Fruit fly (Drosophila melanogaster) whole organism: Measurements from ENCODE around the gene NitFhit.

Source experiments
- CG8478 ChIP-seq: fragments of >200 bp; optimal IDR thresholded peaks from 2 replicates; lab custom pipeline; 2018; ENCODE audit warnings: inconsistent platforms
- Dll ChIP-seq: fragments of >200 bp; optimal IDR thresholded peaks from 2 replicates; lab custom pipeline; 2017
- EcR ChIP-seq, 2 experiments: fragments of >200 bp; optimal IDR thresholded peaks; 2 replicates each; lab custom pipeline; 2017; ENCODE audit warnings: missing biosample characterization in 2 of 2, missing genetic modification characterization in 2 of 2, missing genetic modification reagents in 2 of 2
- pan ChIP-seq: fragments of >200 bp; optimal IDR thresholded peaks from 2 replicates; lab custom pipeline; 2017
- psq ChIP-seq: fragments of >200 bp; optimal IDR thresholded peaks from 2 replicates; lab custom pipeline; 2017
- usp ChIP-seq: fragments of >200 bp; optimal IDR thresholded peaks from 2 replicates; lab custom pipeline; 2017; ENCODE audit warnings: missing biosample characterization, missing genetic modification characterization, mixed read lengths

The NitFhit gene

dm6 chr3L:203536-204135, at the start of gene NitFhit:
NitFhit (plus strand) TSS chr3L:203730.
- TF ChIP-seq EcR (GFP tag; optimal IDR thresholded peaks at IDR 0.05; lab: Kevin White, UChicago) (no peak), pan (no peak), psq (lab: Kevin White, UChicago) (no peak), Dll (lab: Kevin White, UChicago) (no peak), usp (no peak), CG8478 (no peak)

dm6 chr3L:156591-157303, 46.8 kb upstream of the NitFhit start:
- TF ChIP-seq psq (lab: Kevin White, UChicago) (no peak), CG8478 (no peak), usp (no peak), EcR (GFP tag; optimal IDR thresholded peaks at IDR 0.05; lab: Kevin White, UChicago) (no peak), pan (no peak), Dll (lab: Kevin White, UChicago) (no peak)

- TF ChIP-seq Dll (lab: Kevin White, UChicago), result no peak
- TF ChIP-seq EcR (GFP tag; optimal IDR thresholded peaks at IDR 0.05; lab: Kevin White, UChicago), result no peak
- no peak for TF ChIP-seq CG8478
- TF ChIP-seq pan, result no peak
- no peak for TF ChIP-seq psq (lab: Kevin White, UChicago)
- TF ChIP-seq usp, result no peak
Measured at dm6 chr3L:157674-158179, 45.8 kb upstream of the NitFhit start.

- no peak for TF ChIP-seq EcR (GFP tag; optimal IDR thresholded peaks at IDR 0.05; lab: Kevin White, UChicago)
- TF ChIP-seq CG8478, result no peak
- no peak for TF ChIP-seq Dll (lab: Kevin White, UChicago)
- TF ChIP-seq pan, result no peak
- no peak for TF ChIP-seq usp
- no peak for TF ChIP-seq psq (lab: Kevin White, UChicago)
Measured at dm6 chr3L:159406-160084, 44.0 kb upstream of the NitFhit start.

dm6 chr3L:160446-161094, 43.0 kb upstream of the NitFhit start:
- TF ChIP-seq pan, result no peak
- TF ChIP-seq CG8478, result no peak
- TF ChIP-seq psq (lab: Kevin White, UChicago), result no peak
- TF ChIP-seq EcR (GFP tag; optimal IDR thresholded peaks at IDR 0.05; lab: Kevin White, UChicago), result no peak
- no peak for TF ChIP-seq Dll (lab: Kevin White, UChicago)
- TF ChIP-seq usp, result no peak

dm6 chr3L:161833-162587, 41.5 kb upstream of the NitFhit start:
- TF ChIP-seq pan (no peak), CG8478 (no peak), EcR (GFP tag; optimal IDR thresholded peaks at IDR 0.05; lab: Kevin White, UChicago) (no peak), Dll (lab: Kevin White, UChicago) (no peak), psq (lab: Kevin White, UChicago) (no peak), usp (no peak)

dm6 chr3L:165981-166788, 37.3 kb upstream of the NitFhit start:
- TF ChIP-seq psq (lab: Kevin White, UChicago) (no peak), EcR (GFP tag; optimal IDR thresholded peaks at IDR 0.05; lab: Kevin White, UChicago) (no peak), Dll (lab: Kevin White, UChicago) (no peak), CG8478 (no peak), pan (no peak), usp (no peak)

- TF ChIP-seq Dll (lab: Kevin White, UChicago) (no peak), CG8478 (no peak), EcR (GFP tag; optimal IDR thresholded peaks at IDR 0.05; lab: Kevin White, UChicago) (no peak), psq (lab: Kevin White, UChicago) (no peak), pan (no peak), usp (no peak)
Measured at dm6 chr3L:166789-167132, 36.8 kb upstream of the NitFhit start.

dm6 chr3L:171729-172128, 31.8 kb upstream of the NitFhit start:
- TF ChIP-seq Dll (lab: Kevin White, UChicago) (no peak), pan (no peak), usp (no peak), EcR (GFP tag; optimal IDR thresholded peaks at IDR 0.05; lab: Kevin White, UChicago) (no peak), psq (lab: Kevin White, UChicago) (no peak), CG8478 (no peak)

- no peak for TF ChIP-seq usp
Measured at dm6 chr3L:174501-174900, 29.0 kb upstream of the NitFhit start.

dm6 chr3L:175949-176348, 27.6 kb upstream of the NitFhit start, which contains the start of gene CG7049:
CG7049 (minus strand) TSS chr3L:176228.
- TF ChIP-seq Dll (lab: Kevin White, UChicago), result no peak
- TF ChIP-seq psq (lab: Kevin White, UChicago), result no peak
- TF ChIP-seq CG8478, result no peak
- TF ChIP-seq EcR (GFP tag; optimal IDR thresholded peaks at IDR 0.05; lab: Kevin White, UChicago), result no peak
- no peak for TF ChIP-seq usp
- no peak for TF ChIP-seq pan
